Worm (Caenorhabditis elegans) whole organism, late embryonic: ENCODE results near the gene srw-73.

Experiments
- F13H6.1 ChIP-seq: sonication (generic microtip); optimal IDR thresholded peaks from 2 replicates; lab custom pipeline; 2016; ENCODE audit warnings: missing genetic modification characterization, missing compliant biosample characterization
- K02D7.2 ChIP-seq: sonication (generic microtip); optimal IDR thresholded peaks from 2 replicates; lab custom pipeline; 2017; ENCODE audit warnings: mild to moderate bottlenecking, missing genetic modification characterization, missing compliant biosample characterization
- ahr-1 ChIP-seq: sonication (generic microtip); optimal IDR thresholded peaks from 2 replicates; lab custom pipeline; 2016; ENCODE audit warnings: missing genetic modification characterization, missing compliant biosample characterization
- ama-1 ChIP-seq: fragments of 150-350 bp; optimal IDR thresholded peaks from 2 replicates; lab custom pipeline; 2014
- ceh-14 ChIP-seq: sonication (generic microtip); optimal IDR thresholded peaks from 2 replicates; lab custom pipeline; 2016; ENCODE audit warnings: missing genotype, missing genetic modification characterization, missing compliant biosample characterization
- ceh-19 ChIP-seq: fragments of 200-800 bp; sonication (Bioruptor generic); optimal IDR thresholded peaks from 2 replicates; lab custom pipeline; 2018; ENCODE audit warnings: mild to moderate bottlenecking, missing genetic modification characterization, missing compliant biosample characterization
- ceh-2 ChIP-seq: sonication (generic microtip); optimal IDR thresholded peaks from 2 replicates; lab custom pipeline; 2016; ENCODE audit warnings: missing genotype, missing genetic modification characterization, missing compliant biosample characterization
- ceh-22 ChIP-seq: sonication (generic microtip); optimal IDR thresholded peaks from 2 replicates; lab custom pipeline; 2017; ENCODE audit warnings: missing biosample characterization, missing genetic modification characterization
- ceh-24 ChIP-seq: sonication (generic microtip); optimal IDR thresholded peaks from 2 replicates; lab custom pipeline; 2016; ENCODE audit warnings: mild to moderate bottlenecking, missing genetic modification characterization, missing compliant biosample characterization
- ceh-31 ChIP-seq: sonication (generic microtip); optimal IDR thresholded peaks from 2 replicates; lab custom pipeline; 2016; ENCODE audit warnings: missing genetic modification characterization, missing compliant biosample characterization
- ceh-45 ChIP-seq: fragments of 200-800 bp; sonication (Bioruptor generic); IDR thresholded peaks from 2 replicates; pipeline ENCODE4 v1.3.6; 2022; ENCODE audit warnings: missing genetic modification reagents, missing genetic modification characterization, missing compliant biosample characterization
- ceh-48 ChIP-seq: sonication (generic microtip); optimal IDR thresholded peaks from 2 replicates; lab custom pipeline; 2016; ENCODE audit warnings: missing genetic modification characterization, inconsistent platforms, missing compliant biosample characterization
- ceh-6 ChIP-seq: fragments of 200-800 bp; sonication (Bioruptor generic); optimal IDR thresholded peaks from 2 replicates; lab custom pipeline; 2018; ENCODE audit warnings: mild to moderate bottlenecking, missing genetic modification characterization, missing compliant biosample characterization
- che-1 ChIP-seq: sonication (generic microtip); optimal IDR thresholded peaks from 2 replicates; lab custom pipeline; 2016; ENCODE audit warnings: mild to moderate bottlenecking, missing genetic modification characterization, missing compliant biosample characterization
- dmd-4 ChIP-seq: sonication (generic microtip); optimal IDR thresholded peaks from 2 replicates; lab custom pipeline; 2016; ENCODE audit warnings: borderline replicate concordance, missing genetic modification characterization, missing compliant biosample characterization
- dve-1 ChIP-seq: sonication (generic microtip); optimal IDR thresholded peaks from 2 replicates; lab custom pipeline; 2017; ENCODE audit warnings: antibody characterized with exemption, mild to moderate bottlenecking, missing genetic modification characterization, missing compliant biosample characterization
- elt-2 ChIP-seq: sonication (generic microtip); optimal IDR thresholded peaks from 2 replicates; lab custom pipeline; 2016; ENCODE audit warnings: missing genetic modification reagents, missing genetic modification characterization, missing compliant biosample characterization
- elt-4 ChIP-seq: sonication (generic microtip); optimal IDR thresholded peaks from 2 replicates; lab custom pipeline; 2016; ENCODE audit warnings: missing genetic modification characterization, missing compliant biosample characterization
- fax-1 ChIP-seq: sonication (generic microtip); optimal IDR thresholded peaks from 2 replicates; lab custom pipeline; 2016; ENCODE audit warnings: missing genotype, missing genetic modification characterization, missing compliant biosample characterization
- gmeb-2 ChIP-seq: sonication (generic microtip); optimal IDR thresholded peaks from 2 replicates; lab custom pipeline; 2016; ENCODE audit warnings: missing genetic modification characterization, inconsistent platforms, missing compliant biosample characterization
- hlh-13 ChIP-seq: fragments of 200-800 bp; sonication (Bioruptor generic); optimal IDR thresholded peaks from 2 replicates; lab custom pipeline; 2018; ENCODE audit warnings: mild to moderate bottlenecking, missing genetic modification characterization, missing compliant biosample characterization
- hlh-15 ChIP-seq: sonication (generic microtip); optimal IDR thresholded peaks from 2 replicates; lab custom pipeline; 2016; ENCODE audit warnings: missing genetic modification characterization, missing compliant biosample characterization
- hlh-30 ChIP-seq: sonication (generic microtip); optimal IDR thresholded peaks from 2 replicates; lab custom pipeline; 2017; ENCODE audit warnings: antibody characterized with exemption, missing genetic modification characterization, missing compliant biosample characterization; ENCODE audit not compliant: insufficient read depth
- hlh-6 ChIP-seq: sonication (generic microtip); optimal IDR thresholded peaks from 2 replicates; lab custom pipeline; 2016; ENCODE audit warnings: missing genotype, missing genetic modification characterization, missing compliant biosample characterization
- lim-6 ChIP-seq: sonication (generic microtip); optimal IDR thresholded peaks from 2 replicates; lab custom pipeline; 2016; ENCODE audit warnings: missing genetic modification characterization, missing compliant biosample characterization
- lin-11 ChIP-seq: fragments of 200-800 bp; sonication (Bioruptor generic); optimal IDR thresholded peaks from 2 replicates; lab custom pipeline; 2018; ENCODE audit warnings: mild to moderate bottlenecking, missing genetic modification characterization, missing compliant biosample characterization
- mec-3 ChIP-seq: sonication (generic microtip); optimal IDR thresholded peaks from 2 replicates; lab custom pipeline; 2016; ENCODE audit warnings: borderline replicate concordance, missing genetic modification characterization, missing compliant biosample characterization
- nfya-1 ChIP-seq: sonication (generic microtip); optimal IDR thresholded peaks from 2 replicates; lab custom pipeline; 2017; ENCODE audit warnings: missing genetic modification characterization, mild to moderate bottlenecking, missing compliant biosample characterization, antibody characterized with exemption, moderate library complexity
- nhr-11 ChIP-seq: fragments of 150-350 bp; optimal IDR thresholded peaks from 2 replicates; lab custom pipeline; 2014; ENCODE audit warnings: missing biosample characterization, missing genetic modification characterization
- nhr-232 ChIP-seq: sonication (generic microtip); optimal IDR thresholded peaks from 2 replicates; lab custom pipeline; 2016; ENCODE audit warnings: missing genetic modification characterization, missing compliant biosample characterization
- odd-2 ChIP-seq: sonication (generic microtip); optimal IDR thresholded peaks from 2 replicates; lab custom pipeline; 2017; ENCODE audit warnings: antibody characterized with exemption, mild to moderate bottlenecking, missing genetic modification characterization, missing compliant biosample characterization
- pag-3 ChIP-seq: sonication (generic microtip); optimal IDR thresholded peaks from 2 replicates; lab custom pipeline; 2016; ENCODE audit warnings: missing compliant biosample characterization, missing genetic modification characterization, borderline replicate concordance
- pat-9 ChIP-seq: fragments of 200-800 bp; sonication (Bioruptor generic); optimal IDR thresholded peaks from 2 replicates; lab custom pipeline; 2018; ENCODE audit warnings: mild to moderate bottlenecking, missing genetic modification characterization, moderate library complexity, missing compliant biosample characterization
- pax-1 ChIP-seq: fragments of 150-350 bp; optimal IDR thresholded peaks from 2 replicates; lab custom pipeline; 2014; ENCODE audit warnings: missing biosample characterization, missing genetic modification characterization
- pha-4 ChIP-seq: fragments of 150-350 bp; optimal IDR thresholded peaks from 2 replicates; lab custom pipeline; 2018; ENCODE audit warnings: missing biosample characterization, missing genetic modification reagents, missing genetic modification characterization
- ref-2 ChIP-seq: sonication (generic microtip); optimal IDR thresholded peaks from 2 replicates; lab custom pipeline; 2016; ENCODE audit warnings: missing genetic modification characterization, missing compliant biosample characterization
- rnt-1 ChIP-seq: sonication (generic microtip); optimal IDR thresholded peaks from 2 replicates; lab custom pipeline; 2016; ENCODE audit warnings: missing genetic modification characterization, missing compliant biosample characterization
- unc-55 ChIP-seq: sonication (generic microtip); optimal IDR thresholded peaks from 2 replicates; lab custom pipeline; 2017; ENCODE audit warnings: missing biosample characterization, missing genetic modification reagents, missing genetic modification characterization
- zip-5 ChIP-seq: sonication (generic microtip); optimal IDR thresholded peaks from 2 replicates; lab custom pipeline; 2016; ENCODE audit warnings: missing genetic modification characterization, missing compliant biosample characterization

Gene srw-73

DNA sequence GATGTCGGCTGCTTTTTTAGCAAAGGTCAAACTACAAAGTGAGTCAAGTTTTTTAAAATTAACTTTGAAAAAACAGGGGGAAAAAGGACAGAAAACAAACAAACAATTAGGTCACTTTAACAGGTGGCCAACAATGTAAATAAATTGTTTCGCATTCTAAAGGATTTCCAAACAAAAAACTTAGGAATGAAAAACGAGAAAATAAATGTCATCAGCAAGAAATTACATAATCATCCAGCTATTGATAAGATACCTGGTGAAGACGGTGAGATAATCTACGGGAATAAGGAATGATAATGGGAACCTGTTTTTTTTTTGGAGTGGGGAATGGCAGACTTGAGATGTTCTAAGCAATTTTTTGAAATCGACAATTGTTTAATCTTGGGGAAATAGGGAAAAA lies 7.8 kb upstream of the srw-73 start:
- TF ChIP-seq elt-2, result peak; percentile 50
- no peak for TF ChIP-seq pha-4 (tag; lab: Kevin White, UChicago)

DNA sequence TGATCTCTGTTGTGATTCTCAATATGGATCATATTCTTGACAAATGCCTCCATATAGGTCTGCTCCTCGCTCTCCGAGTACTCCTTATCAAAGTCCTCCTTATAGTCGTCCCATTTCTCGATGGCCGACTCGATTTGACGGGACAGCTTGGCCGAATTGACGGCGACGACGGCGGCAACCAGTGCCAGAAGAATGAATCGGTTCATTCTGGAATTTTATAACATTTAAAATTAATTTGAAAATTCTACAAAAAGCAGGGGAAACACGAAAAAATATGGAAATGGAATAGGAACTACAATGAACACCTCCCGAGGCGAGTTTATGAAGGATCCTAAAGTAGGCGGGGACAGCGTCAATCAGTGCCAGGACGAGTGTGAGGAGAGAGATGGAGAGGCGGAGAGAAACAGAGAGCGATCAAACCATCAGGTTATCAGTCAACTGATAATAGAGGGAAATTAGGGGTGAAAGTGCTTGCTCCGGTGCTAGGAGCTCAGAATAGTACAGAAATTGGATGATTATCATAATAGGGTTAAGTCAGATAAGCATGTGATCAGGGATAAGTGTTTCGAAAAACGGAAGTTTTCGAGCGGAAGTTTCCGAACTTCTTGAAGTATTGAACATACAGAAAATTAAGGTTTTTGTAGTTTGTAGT lies 6.9 kb upstream of the srw-73 start, which contains the start of gene cpl-1:
Gene cpl-1, minus strand, starts transcription at position 207 of the 652 bp plus-strand sequence.
- no peak for TF ChIP-seq rnt-1 (tag; lab: Kevin White, UChicago)
- TF ChIP-seq hlh-15 (tag; lab: Kevin White, UChicago), result no peak
- TF ChIP-seq elt-2, result peak; percentile 82
- no peak for TF ChIP-seq ceh-45 (GFP tag; lab: Robert Waterston, UW)

DNA sequence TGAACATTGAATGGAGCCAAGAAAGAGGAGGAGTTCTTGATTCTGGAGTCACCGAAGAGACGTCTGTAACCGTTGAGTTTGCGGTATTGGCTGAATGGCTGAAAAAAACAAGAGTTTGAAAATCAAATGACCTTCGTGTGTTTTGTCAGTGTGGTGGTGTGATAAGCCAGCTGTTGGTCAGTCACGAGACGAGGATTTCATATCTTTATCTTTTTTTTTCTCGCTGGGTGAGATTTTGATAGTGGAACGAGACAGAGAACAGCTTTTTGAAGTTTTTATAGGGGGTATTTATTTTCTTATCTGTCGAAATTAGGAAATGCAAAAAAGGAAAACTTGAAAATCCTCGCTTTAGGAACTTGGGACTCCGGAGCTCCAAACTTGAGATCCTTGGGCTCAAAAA lies 6.2 kb upstream of the srw-73 start:
- TF ChIP-seq hlh-6 (tag; lab: Kevin White, UChicago) (no peak), pat-9 (no peak), odd-2 (tag; lab: Kevin White, UChicago) (no peak), ceh-24 (no peak), ahr-1 (tag; lab: Kevin White, UChicago) (no peak)

DNA sequence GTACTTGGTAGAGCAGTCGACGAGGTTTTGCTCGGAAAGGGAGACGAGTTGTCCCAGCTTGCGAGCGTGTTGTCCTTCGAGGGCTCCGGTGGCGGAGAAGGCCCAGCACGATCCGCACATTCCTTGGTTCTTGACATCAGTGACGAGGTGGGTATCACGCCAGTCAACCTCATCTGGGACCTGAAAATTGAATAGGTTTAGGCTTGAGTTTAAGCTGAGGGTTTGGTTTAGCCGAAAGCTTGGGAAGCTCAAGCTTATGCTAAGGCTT lies 5.4 kb upstream of the srw-73 start:
- TF ChIP-seq pax-1 (tag; lab: Kevin White, UChicago) (no peak), lin-11 (tag; lab: Kevin White, UChicago) (no peak), mec-3 (no peak), elt-4 (peak; percentile 20)

DNA sequence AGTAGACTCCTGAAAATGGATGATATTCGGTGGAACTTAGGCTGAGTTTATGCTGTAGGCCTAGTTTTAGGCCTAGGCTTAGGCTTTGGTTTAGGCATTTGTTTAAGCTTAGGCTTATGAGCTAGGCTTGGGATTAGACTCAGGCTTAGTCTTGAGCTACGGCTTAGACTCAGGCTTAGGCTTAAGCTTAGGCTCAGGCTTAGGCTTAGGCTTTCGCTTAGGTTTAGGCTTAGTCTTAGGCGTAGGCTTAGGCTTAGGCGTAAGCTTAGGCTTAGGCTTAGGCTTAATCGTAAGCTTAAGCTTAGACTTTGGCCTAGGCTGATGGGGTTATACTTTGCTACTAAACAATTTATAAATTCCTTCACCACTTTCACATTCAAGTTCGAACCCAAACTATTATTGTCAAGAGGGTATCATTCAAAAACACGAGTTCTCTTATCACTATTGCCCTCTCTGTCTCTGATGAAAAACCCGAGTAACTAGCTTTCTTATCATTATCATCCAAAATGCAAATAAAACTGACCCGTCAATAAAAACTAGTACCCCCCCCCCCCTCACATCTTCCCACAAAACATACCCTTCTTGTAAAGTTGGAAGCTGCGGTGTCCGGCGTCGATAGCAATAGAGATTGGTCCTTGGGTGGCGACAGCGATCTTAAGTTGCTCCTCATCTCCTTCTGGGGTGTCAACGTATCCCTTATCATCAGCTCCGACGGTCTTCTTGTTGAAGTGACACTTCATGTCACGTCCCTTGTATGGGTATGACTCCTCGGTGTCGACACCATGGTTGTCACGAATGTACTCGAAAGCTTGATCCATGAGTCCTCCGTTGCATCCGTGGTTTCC lies 4.8 kb upstream of the srw-73 start:
- TF ChIP-seq hlh-13 (GFP tag; lab: Kevin White, UChicago), result peak; percentile 4
- no peak for TF ChIP-seq gmeb-2
- peak; percentile 81 for TF ChIP-seq elt-2
- TF ChIP-seq nhr-232 (tag; lab: Kevin White, UChicago), result no peak
- no peak for TF ChIP-seq ceh-6
- no peak for TF ChIP-seq lim-6 (tag; lab: Kevin White, UChicago)
- no peak for TF ChIP-seq ceh-31 (tag; lab: Kevin White, UChicago)
- TF ChIP-seq ceh-19 (GFP tag; lab: Kevin White, UChicago), result no peak
- TF ChIP-seq ceh-14 (tag; lab: Kevin White, UChicago), result no peak
- no peak for TF ChIP-seq elt-4
- peak; percentile 85 for TF ChIP-seq dve-1 (tag; lab: Kevin White, UChicago)

DNA sequence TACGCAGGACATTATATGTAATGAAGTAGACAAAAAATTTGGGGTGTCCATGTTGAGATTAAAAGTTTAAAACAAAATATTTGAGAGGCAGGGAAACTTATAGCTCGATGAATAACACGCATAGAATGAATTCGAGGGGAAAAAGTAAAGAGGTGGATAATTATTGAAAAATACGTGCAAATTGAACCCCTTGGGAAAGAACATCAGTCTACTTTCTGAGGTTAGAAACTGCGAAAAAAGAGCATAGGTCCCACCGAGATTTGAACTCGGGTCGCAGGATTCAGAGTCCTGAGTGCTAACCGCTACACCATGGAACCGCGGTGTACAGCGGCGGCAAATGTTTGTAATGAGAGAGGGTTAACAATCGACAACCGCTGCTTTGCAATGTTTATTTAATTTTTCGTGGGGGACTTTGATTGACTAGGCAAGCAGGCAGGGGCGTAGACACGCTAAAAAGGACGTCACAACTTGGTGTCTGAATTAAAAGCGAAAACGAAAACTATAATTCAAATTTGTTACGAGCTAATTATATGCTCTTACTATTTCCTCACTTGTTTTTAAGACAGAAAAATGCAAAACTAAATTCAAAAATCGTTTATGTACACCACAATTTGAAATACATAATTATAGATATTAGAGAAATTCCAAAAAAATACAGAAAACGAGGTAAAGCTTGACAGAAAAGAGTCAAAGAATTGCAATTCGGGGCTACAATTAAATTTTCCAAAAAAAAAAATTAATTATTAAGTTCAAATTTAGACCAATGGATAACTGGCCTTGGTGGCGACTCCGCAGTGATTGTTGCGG lies 3.9 kb upstream of the srw-73 start, which contains the start of gene srh-269:
Gene srh-269, minus strand, starts transcription at position 51 of the 807 bp plus-strand sequence.
- TF ChIP-seq unc-55 (GFP tag; lab: Kevin White, UChicago), result no peak
- TF ChIP-seq ceh-19 (GFP tag; lab: Kevin White, UChicago), result peak; percentile 79
- TF ChIP-seq ceh-48 (tag; lab: Kevin White, UChicago), result peak; percentile 24
- TF ChIP-seq che-1, result peak; percentile 79
- TF ChIP-seq ama-1 (lab: Kevin White, UChicago), result no peak
- no peak for TF ChIP-seq hlh-30
- TF ChIP-seq ceh-2 (tag; lab: Kevin White, UChicago), result peak; percentile 50
- TF ChIP-seq ceh-31 (tag; lab: Kevin White, UChicago), result peak; percentile 33
- TF ChIP-seq gmeb-2, result peak; percentile 71
- peak; percentile 62 for TF ChIP-seq dve-1 (tag; lab: Kevin White, UChicago)
- TF ChIP-seq hlh-15 (tag; lab: Kevin White, UChicago), result peak; percentile 49
- TF ChIP-seq nhr-11, result no peak
- TF ChIP-seq ref-2 (tag; lab: Kevin White, UChicago), result no peak
- peak; percentile 50 for TF ChIP-seq K02D7.2 (tag; lab: Kevin White, UChicago)
- peak; percentile 15 for TF ChIP-seq fax-1
- TF ChIP-seq pag-3 (tag; lab: Kevin White, UChicago), result no peak
- TF ChIP-seq lin-11 (tag; lab: Kevin White, UChicago), result peak; percentile 58
- TF ChIP-seq F13H6.1 (tag; lab: Kevin White, UChicago), result peak; percentile 45
- TF ChIP-seq nfya-1 (tag; lab: Kevin White, UChicago), result peak; percentile 61
- peak; percentile 20 for TF ChIP-seq dmd-4
- peak; percentile 80 for TF ChIP-seq hlh-6 (tag; lab: Kevin White, UChicago)
- no peak for TF ChIP-seq ceh-22 (tag; lab: Kevin White, UChicago)
- peak; percentile 1 for TF ChIP-seq zip-5 (tag; lab: Kevin White, UChicago)
- TF ChIP-seq lim-6 (tag; lab: Kevin White, UChicago), result peak; percentile 23
